Worm (Caenorhabditis elegans): ENCODE data around the gene F20C5.6.

The F20C5.6 gene

ce11 chrIV:8748967-8749366 is 24.0 kb downstream of the F20C5.6 start:
- TF ChIP-seq ets-7 (tag; optimal IDR thresholded peaks at IDR 0.05), result no peak
- TF ChIP-seq flt-1 (GFP tag; IDR thresholded peaks at IDR 0.05), result no peak
- TF ChIP-seq scrt-1 (GFP tag; IDR thresholded peaks at IDR 0.05), result no peak
- no peak for TF ChIP-seq tbx-37 (GFP tag; conservative IDR thresholded peaks at IDR 0.05)
- no peak for TF ChIP-seq B0310.2 (tag; optimal IDR thresholded peaks at IDR 0.05)
- TF ChIP-seq ceh-13 (GFP tag; optimal IDR thresholded peaks at IDR 0.05), result no peak
- TF ChIP-seq sea-1 (GFP tag; conservative IDR thresholded peaks at IDR 0.05), result no peak
- no peak for TF ChIP-seq hnd-1 (tag; optimal IDR thresholded peaks at IDR 0.05)
- TF ChIP-seq pes-1 (GFP tag; IDR thresholded peaks at IDR 0.05), result no peak

DNA sequence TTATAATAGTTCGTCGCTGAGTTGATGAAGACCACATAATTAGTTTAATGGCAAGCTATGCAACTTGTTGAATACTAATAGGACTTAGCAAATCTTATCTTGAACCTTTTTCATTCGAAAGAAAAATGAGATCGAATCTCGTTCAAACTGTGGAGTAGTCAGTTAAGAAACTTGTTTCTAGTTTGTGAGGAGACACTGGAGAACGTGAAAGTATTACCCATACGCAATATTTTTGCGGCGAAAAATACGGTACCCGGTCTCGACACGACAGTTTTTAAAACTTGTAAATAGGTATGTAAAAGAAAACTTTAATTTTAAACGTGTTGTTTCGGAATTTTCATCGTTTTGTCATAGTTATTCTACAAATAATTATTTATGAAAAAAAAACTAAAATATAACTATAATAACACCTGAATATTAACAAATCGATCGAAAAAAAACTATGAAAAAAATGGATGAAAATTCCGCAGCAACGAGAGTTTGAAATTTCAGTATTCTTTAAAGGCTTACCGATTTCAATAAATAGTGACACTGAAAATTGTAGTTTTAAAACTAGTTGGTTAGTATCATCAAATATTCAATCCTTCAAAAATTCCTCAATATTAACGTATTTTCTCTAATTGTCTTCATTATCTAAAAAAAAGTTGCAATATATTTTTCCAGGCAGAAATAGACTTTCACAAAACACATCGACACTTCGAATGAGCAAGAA is 27.3 kb downstream of the F20C5.6 start, which contains the start of the genes F20C5.7 and parg-1:
Gene F20C5.7 (minus strand): TSS at position 101 of the 712 bp plus-strand sequence.
Gene parg-1 (plus strand): TSS at position 662 of the 712 bp plus-strand sequence.
- TF ChIP-seq ets-7 (tag; optimal IDR thresholded peaks at IDR 0.05), result no peak
- no peak for TF ChIP-seq scrt-1 (GFP tag; IDR thresholded peaks at IDR 0.05)
- no peak for TF ChIP-seq flt-1 (GFP tag; IDR thresholded peaks at IDR 0.05)
- TF ChIP-seq hmg-4 (GFP tag; optimal IDR thresholded peaks at IDR 0.05), result no peak
- no peak for TF ChIP-seq ceh-13 (GFP tag; optimal IDR thresholded peaks at IDR 0.05)
- TF ChIP-seq tra-4 (tag; optimal IDR thresholded peaks at IDR 0.05), result no peak

DNA sequence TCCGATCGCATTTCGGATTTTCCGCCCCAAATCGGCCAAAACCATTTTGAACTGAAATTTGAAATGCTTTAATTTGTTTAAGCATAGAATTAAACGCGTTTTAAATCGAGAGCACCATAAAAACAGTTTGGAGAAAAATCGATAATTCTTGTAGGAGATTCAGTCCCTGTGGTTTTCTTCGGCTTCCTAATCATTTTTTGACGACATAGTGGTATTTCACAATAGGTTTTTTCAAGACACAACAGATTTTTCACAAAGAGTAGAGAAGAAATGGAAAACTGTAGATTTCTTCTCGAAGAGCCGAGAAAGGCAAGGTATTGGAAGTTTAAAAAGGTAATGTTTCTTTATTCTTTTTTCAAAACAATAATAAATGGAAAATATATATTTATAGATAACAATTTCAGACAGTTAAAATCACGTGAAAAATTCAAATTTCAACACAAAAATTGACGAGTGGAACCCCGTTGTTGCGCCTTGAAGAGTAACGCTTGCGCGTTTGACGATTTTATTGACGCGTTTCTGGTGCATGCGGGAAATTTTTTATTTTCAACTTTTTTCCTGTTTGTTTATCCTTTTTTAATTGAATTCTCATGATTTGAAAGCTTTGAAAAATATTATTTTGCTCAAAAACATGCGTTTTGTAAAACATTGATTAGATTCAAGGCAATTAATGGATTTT is 29.2 kb downstream of the F20C5.6 start, which contains the start of gene F21D5.7:
Gene F21D5.7 (minus strand): TSS at position 51 of the 679 bp plus-strand sequence.
- TF ChIP-seq tra-4 (tag; optimal IDR thresholded peaks at IDR 0.05) (no peak), aly-1 (tag; optimal IDR thresholded peaks at IDR 0.05) (no peak), F13C5.2 (tag; optimal IDR thresholded peaks at IDR 0.05) (peak; percentile 43)

DNA sequence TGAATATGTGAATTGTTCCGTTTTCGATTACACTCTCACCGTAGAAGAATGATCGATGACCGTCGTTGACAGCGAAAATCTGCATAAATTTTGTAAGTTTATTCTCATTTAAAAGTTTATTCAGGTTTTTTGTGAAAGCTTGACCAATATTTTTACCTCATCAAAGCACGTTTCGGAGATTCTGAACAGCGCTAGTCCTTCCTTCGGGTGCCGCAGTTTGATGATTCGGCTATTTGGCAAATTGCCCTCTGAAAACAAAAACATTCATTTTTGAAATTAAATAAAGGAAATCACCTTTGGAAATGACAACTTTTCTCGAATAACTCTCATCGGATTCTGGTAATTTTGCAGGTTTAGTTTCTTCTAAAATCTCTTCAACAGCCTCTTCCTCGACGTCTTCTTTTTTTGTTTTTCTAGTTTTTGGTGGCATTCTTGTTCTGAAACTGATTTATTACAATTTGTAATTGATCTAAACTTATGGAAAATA is 32.0 kb downstream of the F20C5.6 start, which contains the start of gene F21D5.6:
Gene F21D5.6 (minus strand): TSS at position 437 of the 487 bp plus-strand sequence.
- TF ChIP-seq hmbx-1 (tag; optimal IDR thresholded peaks at IDR 0.05), result no peak
- no peak for TF ChIP-seq ets-7 (tag; optimal IDR thresholded peaks at IDR 0.05)
- TF ChIP-seq scrt-1 (GFP tag; IDR thresholded peaks at IDR 0.05), result no peak
- TF ChIP-seq ceh-13 (GFP tag; optimal IDR thresholded peaks at IDR 0.05), result no peak
- no peak for TF ChIP-seq flt-1 (GFP tag; IDR thresholded peaks at IDR 0.05)
- TF ChIP-seq F13C5.2 (tag; optimal IDR thresholded peaks at IDR 0.05), result no peak
- TF ChIP-seq pes-1 (GFP tag; IDR thresholded peaks at IDR 0.05), result no peak
- no peak for TF ChIP-seq hnd-1 (tag; optimal IDR thresholded peaks at IDR 0.05)
- TF ChIP-seq aly-1 (tag; optimal IDR thresholded peaks at IDR 0.05), result no peak
- TF ChIP-seq tbx-11 (GFP tag; IDR thresholded peaks at IDR 0.05), result no peak
- TF ChIP-seq tra-4 (tag; optimal IDR thresholded peaks at IDR 0.05), result no peak
- no peak for TF ChIP-seq ceh-36 (tag; optimal IDR thresholded peaks at IDR 0.05)

DNA sequence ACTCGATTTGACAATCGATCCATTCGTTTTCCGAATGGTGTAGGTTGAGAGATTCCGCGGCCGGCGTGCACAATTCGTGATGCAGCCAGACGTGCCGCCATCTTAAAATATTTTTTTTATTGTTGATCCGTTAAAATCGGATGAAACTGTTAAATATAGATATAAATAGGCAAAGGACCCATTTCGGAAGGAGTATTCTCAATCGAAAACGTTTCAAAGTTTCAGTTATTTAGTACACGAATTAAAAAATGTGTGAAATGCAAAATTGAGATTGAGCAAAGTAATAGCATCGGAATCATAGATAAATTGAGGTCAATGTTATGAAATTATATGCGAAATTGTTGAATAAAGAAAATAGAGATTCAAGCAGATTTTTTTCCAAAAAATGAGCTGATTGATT is 33.1 kb downstream of the F20C5.6 start, which contains the start of gene mrps-33:
Gene mrps-33 (minus strand): TSS at position 101 of the 400 bp plus-strand sequence.
- TF ChIP-seq pes-1 (GFP tag; IDR thresholded peaks at IDR 0.05) (no peak), ceh-13 (GFP tag; optimal IDR thresholded peaks at IDR 0.05) (no peak), ceh-36 (tag; optimal IDR thresholded peaks at IDR 0.05) (no peak), tbx-11 (GFP tag; IDR thresholded peaks at IDR 0.05) (no peak), sea-1 (GFP tag; conservative IDR thresholded peaks at IDR 0.05) (no peak)

DNA sequence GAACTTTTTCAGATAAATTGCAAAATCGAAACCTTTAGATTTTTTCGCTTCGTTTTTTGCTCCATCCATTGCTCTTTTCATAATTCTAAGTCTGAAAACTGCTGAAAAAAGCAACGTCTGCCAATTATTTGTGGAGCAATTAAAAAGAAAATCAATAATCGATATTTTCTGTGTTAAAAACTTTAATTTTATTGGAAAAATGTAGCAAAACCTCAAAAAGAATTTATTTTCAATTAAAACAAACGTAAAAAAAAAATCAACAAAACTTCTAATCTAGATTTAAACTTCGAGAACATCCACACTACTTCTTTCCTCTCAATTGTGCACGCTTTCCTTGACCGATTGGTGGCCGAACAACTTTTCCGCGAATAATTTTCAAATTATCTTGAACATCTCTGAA is 33.7 kb downstream of the F20C5.6 start, which contains the start of gene F21D5.5:
Gene F21D5.5 (minus strand): TSS at position 101 of the 400 bp plus-strand sequence.
- TF ChIP-seq hmbx-1 (tag; optimal IDR thresholded peaks at IDR 0.05) (no peak), aly-1 (tag; optimal IDR thresholded peaks at IDR 0.05) (no peak), sea-1 (GFP tag; conservative IDR thresholded peaks at IDR 0.05) (no peak), ama-1 (optimal IDR thresholded peaks at IDR 0.05) (no peak), scrt-1 (GFP tag; IDR thresholded peaks at IDR 0.05) (no peak), B0310.2 (tag; optimal IDR thresholded peaks at IDR 0.05) (no peak), flt-1 (GFP tag; IDR thresholded peaks at IDR 0.05) (no peak), hmg-4 (GFP tag; optimal IDR thresholded peaks at IDR 0.05) (no peak), tbx-11 (GFP tag; IDR thresholded peaks at IDR 0.05) (no peak), ceh-13 (GFP tag; optimal IDR thresholded peaks at IDR 0.05) (no peak), hnd-1 (tag; optimal IDR thresholded peaks at IDR 0.05) (no peak), ceh-36 (tag; optimal IDR thresholded peaks at IDR 0.05) (no peak), F13C5.2 (tag; optimal IDR thresholded peaks at IDR 0.05) (no peak), tbx-37 (GFP tag; conservative IDR thresholded peaks at IDR 0.05) (no peak), tra-4 (tag; optimal IDR thresholded peaks at IDR 0.05) (no peak), ets-7 (tag; optimal IDR thresholded peaks at IDR 0.05) (no peak), pes-1 (GFP tag; IDR thresholded peaks at IDR 0.05) (no peak)

DNA sequence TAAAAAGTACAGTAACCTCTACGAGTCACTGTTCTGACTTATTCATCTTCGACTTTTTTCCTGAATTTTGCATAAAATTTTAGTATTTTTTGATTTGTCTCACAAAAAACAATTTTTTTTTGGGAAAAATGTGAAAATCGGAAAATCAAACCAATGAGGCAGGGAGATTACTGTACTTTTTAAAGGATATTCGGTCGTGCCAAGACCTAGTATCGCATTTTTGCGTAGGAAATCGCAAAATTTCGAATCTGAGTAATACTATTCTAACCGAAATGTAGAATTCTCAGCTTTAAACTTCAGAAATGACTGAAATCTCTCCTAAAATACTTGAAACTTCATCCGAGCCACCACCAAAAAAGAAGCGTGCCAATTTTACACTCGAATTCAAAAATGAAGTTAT is 35.2 kb downstream of the F20C5.6 start, which contains the start of gene F21D5.4:
Gene F21D5.4 (plus strand): TSS at position 301 of the 400 bp plus-strand sequence.
- TF ChIP-seq ceh-13 (GFP tag; optimal IDR thresholded peaks at IDR 0.05), result no peak
- TF ChIP-seq flt-1 (GFP tag; IDR thresholded peaks at IDR 0.05), result no peak
- TF ChIP-seq pes-1 (GFP tag; IDR thresholded peaks at IDR 0.05), result no peak
- no peak for TF ChIP-seq tbx-37 (GFP tag; conservative IDR thresholded peaks at IDR 0.05)
- TF ChIP-seq ceh-36 (tag; optimal IDR thresholded peaks at IDR 0.05), result no peak
- no peak for TF ChIP-seq sea-1 (GFP tag; conservative IDR thresholded peaks at IDR 0.05)
- TF ChIP-seq tra-4 (tag; optimal IDR thresholded peaks at IDR 0.05), result no peak
- no peak for TF ChIP-seq hnd-1 (tag; optimal IDR thresholded peaks at IDR 0.05)
- no peak for TF ChIP-seq aly-1 (tag; optimal IDR thresholded peaks at IDR 0.05)
- no peak for TF ChIP-seq scrt-1 (GFP tag; IDR thresholded peaks at IDR 0.05)
- TF ChIP-seq ama-1 (optimal IDR thresholded peaks at IDR 0.05), result no peak
- TF ChIP-seq ets-7 (tag; optimal IDR thresholded peaks at IDR 0.05), result no peak
- no peak for TF ChIP-seq hmbx-1 (tag; optimal IDR thresholded peaks at IDR 0.05)
- TF ChIP-seq tbx-11 (GFP tag; IDR thresholded peaks at IDR 0.05), result no peak
- TF ChIP-seq hmg-4 (GFP tag; optimal IDR thresholded peaks at IDR 0.05), result no peak
- no peak for TF ChIP-seq F13C5.2 (tag; optimal IDR thresholded peaks at IDR 0.05)
- TF ChIP-seq B0310.2 (tag; optimal IDR thresholded peaks at IDR 0.05), result no peak
